Worm (Caenorhabditis elegans): ENCODE data around the gene sdz-36.
"Not testable (repeated sequence)": the region's sequence is repeated elsewhere in the genome, so short reads cannot be mapped to it uniquely, and the experiment has no call there.

The sdz-36 gene

DNA sequence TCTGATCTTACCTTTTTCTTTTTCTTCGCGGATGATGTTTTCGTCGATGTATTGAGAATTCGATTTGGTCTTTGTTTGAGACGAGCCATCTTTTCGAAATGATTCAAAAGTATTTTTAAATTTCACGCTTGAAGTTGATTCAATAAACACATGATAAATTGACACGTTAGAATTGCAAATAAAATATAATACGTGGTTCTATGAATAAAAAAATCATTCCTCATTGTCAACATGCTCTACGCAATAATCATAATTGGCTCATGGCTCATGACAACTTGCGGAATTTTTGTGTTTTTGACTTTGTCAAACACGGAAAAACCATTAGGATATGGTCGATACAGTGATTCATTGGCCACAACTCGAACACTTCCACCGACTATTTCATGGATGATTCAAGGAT lies 7.3 kb upstream of the sdz-36 start, which contains the start of the genes htas-1 and ZK1251.3:
Gene htas-1, minus strand, starts transcription at position 101 of the 400 bp plus-strand sequence.
Gene ZK1251.3, plus strand, starts transcription at position 226 of the 400 bp plus-strand sequence.
- TF ChIP-seq nhr-2 (tag; optimal IDR thresholded peaks at IDR 0.05) (no peak), lsy-2 (tag; optimal IDR thresholded peaks at IDR 0.05) (no peak), unc-120 (tag; optimal IDR thresholded peaks at IDR 0.05; ENCODE audit: poor library complexity, severe bottlenecking) (no peak), pha-4 (tag; optimal IDR thresholded peaks at IDR 0.05) (no peak), ceh-39 (tag; optimal IDR thresholded peaks at IDR 0.05) (no peak), snpc-4 (tag; optimal IDR thresholded peaks at IDR 0.05) (no peak), zip-8 (tag; optimal IDR thresholded peaks at IDR 0.05) (no peak), unc-39 (tag; optimal IDR thresholded peaks at IDR 0.05) (no peak), ces-1 (GFP tag; optimal IDR thresholded peaks at IDR 0.05) (no peak), nhr-12 (tag; optimal IDR thresholded peaks at IDR 0.05) (no peak), ham-2 (GFP tag; optimal IDR thresholded peaks at IDR 0.05) (no peak), ceh-43 (GFP tag; optimal IDR thresholded peaks at IDR 0.05) (no peak), mab-5 (tag; optimal IDR thresholded peaks at IDR 0.05) (no peak)

DNA sequence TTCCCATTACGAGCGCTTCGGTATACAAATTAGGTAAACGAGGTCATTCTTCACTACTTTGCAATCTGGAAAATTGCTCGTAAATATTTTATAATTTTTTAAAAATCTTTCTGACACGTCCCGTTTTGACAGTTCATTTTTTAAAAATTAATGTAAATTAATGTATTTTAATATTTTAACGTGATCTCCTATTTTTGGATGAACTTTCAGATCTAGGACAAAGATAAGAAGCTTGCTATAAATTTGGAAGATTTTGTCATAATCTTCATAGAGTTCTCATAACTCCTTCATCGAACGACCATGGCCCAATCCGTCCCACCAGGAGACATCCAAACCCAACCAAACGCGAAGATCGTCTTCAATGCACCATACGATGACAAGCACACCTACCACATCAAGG lies 2.0 kb upstream of the sdz-36 start, which contains the start of gene msp-76:
Gene msp-76, plus strand, starts transcription at position 301 of the 400 bp plus-strand sequence.
- TF ChIP-seq cnd-1, lsy-2, lin-13 (tag; optimal IDR thresholded peaks at IDR 0.05): not testable (repeated sequence)

DNA sequence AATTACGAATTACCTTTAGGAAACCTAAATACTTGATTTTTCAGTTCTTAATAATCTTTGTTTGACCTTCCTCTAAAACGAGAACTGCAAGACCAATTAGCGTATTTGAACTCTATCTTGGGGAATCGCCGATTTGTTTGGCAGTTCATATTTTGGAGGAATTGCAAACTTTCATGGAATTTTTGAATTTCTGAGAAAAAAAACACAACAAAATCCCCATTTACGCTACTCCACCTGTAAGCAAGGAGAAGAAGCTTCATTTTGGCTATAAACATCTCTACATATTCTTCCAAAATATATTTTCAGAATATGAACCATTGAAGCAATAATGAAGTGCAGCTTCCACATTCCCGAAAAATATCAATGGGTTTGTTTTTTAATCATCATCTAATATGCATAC lies 2.1 kb downstream of the sdz-36 start, which contains the start of gene twk-9:
Gene twk-9, plus strand, starts transcription at position 301 of the 400 bp plus-strand sequence.
- no peak for TF ChIP-seq bed-3 (GFP tag; optimal IDR thresholded peaks at IDR 0.05)
- no peak for TF ChIP-seq ceh-39 (tag; optimal IDR thresholded peaks at IDR 0.05)
- no peak for TF ChIP-seq unc-62 (GFP tag; optimal IDR thresholded peaks at IDR 0.05)
- TF ChIP-seq mep-1 (tag; optimal IDR thresholded peaks at IDR 0.05): no peak
- no peak for TF ChIP-seq ceh-83 (GFP tag; optimal IDR thresholded peaks at IDR 0.05)
- no peak for TF ChIP-seq cnd-1 (tag; optimal IDR thresholded peaks at IDR 0.05)
- no peak for TF ChIP-seq ztf-11 (tag; optimal IDR thresholded peaks at IDR 0.05)
- no peak for TF ChIP-seq tbx-8 (GFP tag; optimal IDR thresholded peaks at IDR 0.05)
- no peak for TF ChIP-seq lin-13 (tag; optimal IDR thresholded peaks at IDR 0.05)
- no peak for TF ChIP-seq lsy-2 (tag; optimal IDR thresholded peaks at IDR 0.05)
- no peak for TF ChIP-seq nhr-2 (tag; optimal IDR thresholded peaks at IDR 0.05)
- TF ChIP-seq mab-5 (tag; optimal IDR thresholded peaks at IDR 0.05): no peak

DNA sequence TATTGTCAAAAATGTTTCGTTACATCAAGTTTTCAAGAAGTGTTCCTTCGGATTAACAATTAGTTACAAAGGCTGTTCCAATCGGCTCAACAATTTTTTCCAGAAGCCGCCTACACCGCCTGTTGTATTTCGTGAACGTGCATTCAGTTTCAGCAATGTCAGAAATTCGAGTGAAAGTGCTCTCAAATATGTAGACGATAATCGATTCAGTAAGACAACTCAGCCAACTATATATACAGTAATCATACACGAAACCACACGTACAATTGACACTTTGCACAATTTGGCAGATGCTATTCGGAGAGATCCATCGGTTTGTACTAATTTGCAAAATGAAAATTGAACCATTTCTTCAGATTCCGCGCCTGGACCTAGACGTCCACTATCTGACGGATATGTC lies 5.8 kb downstream of the sdz-36 start:
- TF ChIP-seq ztf-11 (tag; optimal IDR thresholded peaks at IDR 0.05) (no peak), mep-1 (tag; optimal IDR thresholded peaks at IDR 0.05) (no peak), blmp-1 (tag; optimal IDR thresholded peaks at IDR 0.05) (no peak), M03D4.4 (tag; optimal IDR thresholded peaks at IDR 0.05) (no peak), zip-8 (tag; optimal IDR thresholded peaks at IDR 0.05) (no peak), lin-32 (GFP tag; optimal IDR thresholded peaks at IDR 0.05) (no peak), elt-1 (tag; optimal IDR thresholded peaks at IDR 0.05; ENCODE audit: borderline replicate concordance, insufficient read depth) (no peak), unc-120 (tag; optimal IDR thresholded peaks at IDR 0.05; ENCODE audit: poor library complexity, severe bottlenecking) (no peak), nhr-76 (tag; optimal IDR thresholded peaks at IDR 0.05) (no peak), nhr-237 (tag; optimal IDR thresholded peaks at IDR 0.05) (no peak), bed-3 (GFP tag; optimal IDR thresholded peaks at IDR 0.05) (no peak), flh-1 (GFP tag; optimal IDR thresholded peaks at IDR 0.05) (no peak), pha-4 (tag; optimal IDR thresholded peaks at IDR 0.05) (no peak), ham-2 (GFP tag; optimal IDR thresholded peaks at IDR 0.05) (no peak), snpc-4 (tag; optimal IDR thresholded peaks at IDR 0.05) (no peak), ces-1 (GFP tag; optimal IDR thresholded peaks at IDR 0.05) (no peak), elt-3 (tag; optimal IDR thresholded peaks at IDR 0.05) (no peak)

DNA sequence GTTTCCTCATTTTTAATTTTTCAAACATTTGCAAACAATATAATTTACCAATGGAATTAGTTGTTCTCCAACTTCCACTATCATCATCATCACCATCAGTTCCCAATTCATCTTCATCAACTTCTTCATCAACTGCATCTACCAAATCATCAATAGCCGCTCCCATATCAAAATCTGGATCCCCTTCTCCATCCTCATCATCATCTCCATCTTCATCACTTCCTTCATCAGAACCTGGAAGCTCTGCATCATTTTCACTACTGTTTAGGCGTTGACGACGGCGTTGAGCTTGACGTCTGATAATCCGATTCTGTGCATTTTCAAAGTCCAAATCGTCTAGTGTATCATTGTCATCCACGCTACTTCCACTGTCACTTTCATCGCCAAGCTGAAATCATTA lies 7.1 kb downstream of the sdz-36 start:
- no peak for TF ChIP-seq M03D4.4 (tag; optimal IDR thresholded peaks at IDR 0.05)
- no peak for TF ChIP-seq ham-2 (GFP tag; optimal IDR thresholded peaks at IDR 0.05)

DNA sequence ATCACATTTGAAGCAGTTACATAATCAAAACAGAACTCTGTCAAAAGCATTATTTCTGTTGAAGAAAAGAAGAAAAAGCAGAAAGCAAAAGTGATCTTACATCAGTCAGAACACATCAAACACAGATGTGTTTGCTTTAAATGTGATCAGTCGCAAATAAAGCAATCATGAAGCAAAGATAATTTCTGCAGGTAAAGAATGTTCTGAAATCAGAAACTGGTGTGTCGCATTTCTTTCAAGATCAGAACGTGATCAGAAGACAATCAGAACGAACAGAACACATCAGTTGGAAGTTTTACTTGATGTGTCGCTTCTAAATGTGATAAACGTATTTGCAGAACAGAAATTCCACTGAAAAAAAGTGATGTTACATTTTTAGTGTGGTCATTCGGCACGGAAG lies 8.3 kb downstream of the sdz-36 start:
- TF ChIP-seq cnd-1 (tag; optimal IDR thresholded peaks at IDR 0.05) (no peak), ceh-43 (GFP tag; optimal IDR thresholded peaks at IDR 0.05) (no peak), mls-2 (tag; optimal IDR thresholded peaks at IDR 0.05) (no peak), nhr-28 (tag; optimal IDR thresholded peaks at IDR 0.05) (no peak), ceh-39 (tag; optimal IDR thresholded peaks at IDR 0.05) (no peak), hlh-1 (tag; optimal IDR thresholded peaks at IDR 0.05) (no peak), drap-1 (GFP tag; optimal IDR thresholded peaks at IDR 0.05) (no peak), mab-5 (tag; optimal IDR thresholded peaks at IDR 0.05) (no peak), ham-2 (GFP tag; optimal IDR thresholded peaks at IDR 0.05) (no peak), lsy-2 (tag; optimal IDR thresholded peaks at IDR 0.05) (no peak), pha-4 (tag; optimal IDR thresholded peaks at IDR 0.05) (no peak), elt-3 (tag; optimal IDR thresholded peaks at IDR 0.05) (no peak), flh-1 (GFP tag; optimal IDR thresholded peaks at IDR 0.05) (no peak), M03D4.4 (tag; optimal IDR thresholded peaks at IDR 0.05) (no peak), nhr-12 (tag; optimal IDR thresholded peaks at IDR 0.05) (no peak)

All from whole organism, mixed stage, embryonic.